Fruit fly (Drosophila melanogaster) whole organism, prepupa: Measurements from ENCODE around the gene CG32276.
A peak's percentile ranks its signal among the peaks of the same experiment; 100 is the strongest.

Experiments used
- CG10631 ChIP-seq: fragments of 200-800 bp; sonication (Bioruptor generic); optimal IDR thresholded peaks from 2 replicates; lab custom pipeline; 2016; ENCODE audit warnings: missing biosample characterization, missing genetic modification characterization
- CG10669 ChIP-seq: fragments of 200-800 bp; sonication (Bioruptor generic); optimal IDR thresholded peaks from 3 replicates; lab custom pipeline; 2018; ENCODE audit warnings: missing biosample characterization, mild to moderate bottlenecking, missing genetic modification characterization, moderate library complexity
- CG11294 ChIP-seq: fragments of 200-800 bp; sonication (Bioruptor generic); IDR thresholded peaks from 2 replicates; pipeline ENCODE4 v1.3.6; 2022; ENCODE audit warnings: missing biosample characterization, missing genetic modification characterization
- CG11762 ChIP-seq: fragments of 200-800 bp; sonication (Bioruptor generic); optimal IDR thresholded peaks from 3 replicates; lab custom pipeline; 2016; ENCODE audit warnings: missing biosample characterization, missing genetic modification characterization; ENCODE audit not compliant: insufficient read depth
- CG11902 ChIP-seq: fragments of 200-800 bp; sonication (Bioruptor generic); optimal IDR thresholded peaks from 3 replicates; lab custom pipeline; 2016; ENCODE audit warnings: missing biosample characterization, missing genetic modification characterization
- CG15336 ChIP-seq: fragments of 200-800 bp; sonication (Bioruptor generic); IDR thresholded peaks from 2 replicates; pipeline ENCODE4 v1.3.6; 2022; ENCODE audit warnings: missing biosample characterization, missing genetic modification characterization
- CG1621 ChIP-seq: fragments of 200-800 bp; sonication (Bioruptor generic); optimal IDR thresholded peaks from 3 replicates; lab custom pipeline; 2018; ENCODE audit warnings: missing biosample characterization, mild to moderate bottlenecking, missing genetic modification characterization
- CG3032 ChIP-seq: fragments of 200-800 bp; optimal IDR thresholded peaks from 2 replicates; lab custom pipeline; 2019; ENCODE audit warnings: missing biosample characterization, mild to moderate bottlenecking, missing genetic modification characterization, moderate library complexity
- CG31627 ChIP-seq: fragments of 200-800 bp; sonication (Bioruptor generic); optimal IDR thresholded peaks from 3 replicates; lab custom pipeline; 2016; ENCODE audit warnings: missing biosample characterization, missing genetic modification characterization
- CG32006 ChIP-seq: fragments of 200-800 bp; sonication (Bioruptor generic); optimal IDR thresholded peaks from 3 replicates; lab custom pipeline; 2017; ENCODE audit warnings: missing biosample characterization, mild to moderate bottlenecking, missing genetic modification characterization
- CG34406 ChIP-seq: fragments of 200-800 bp; sonication (Bioruptor generic); optimal IDR thresholded peaks from 3 replicates; lab custom pipeline; 2016; ENCODE audit warnings: missing biosample characterization, missing genetic modification characterization
- CG3919 ChIP-seq: fragments of 200-800 bp; sonication (Bioruptor generic); optimal IDR thresholded peaks from 3 replicates; lab custom pipeline; 2016; ENCODE audit warnings: missing biosample characterization, missing genetic modification characterization
- CG4318 ChIP-seq: fragments of 200-800 bp; sonication (Bioruptor generic); optimal IDR thresholded peaks from 3 replicates; lab custom pipeline; 2017; ENCODE audit warnings: missing biosample characterization, mild to moderate bottlenecking, missing genetic modification characterization
- CG6163 ChIP-seq: fragments of 200-800 bp; sonication (Bioruptor generic); IDR thresholded peaks from 3 replicates; pipeline ENCODE4 v1.3.6; 2022; ENCODE audit warnings: missing biosample characterization, missing genetic modification characterization
- CG6792 ChIP-seq: fragments of 200-800 bp; sonication (Bioruptor generic); optimal IDR thresholded peaks from 3 replicates; lab custom pipeline; 2016; ENCODE audit warnings: missing biosample characterization, missing genetic modification characterization
- CG6808 ChIP-seq: fragments of 200-800 bp; sonication (Bioruptor generic); optimal IDR thresholded peaks from 3 replicates; lab custom pipeline; 2017; ENCODE audit warnings: missing biosample characterization, missing genetic modification characterization, mild to moderate bottlenecking, moderate library complexity, missing genetic modification reagents
- CG7368 ChIP-seq: fragments of 200-800 bp; sonication (Bioruptor generic); optimal IDR thresholded peaks from 3 replicates; lab custom pipeline; 2016; ENCODE audit warnings: missing biosample characterization, missing genetic modification characterization
- CG8119 ChIP-seq: fragments of 200-800 bp; sonication (Bioruptor generic); IDR thresholded peaks from 3 replicates; pipeline ENCODE4 v1.3.6; 2022; ENCODE audit warnings: missing biosample characterization, missing genetic modification characterization
- CG8319 ChIP-seq: fragments of 200-800 bp; sonication (Bioruptor generic); optimal IDR thresholded peaks from 3 replicates; lab custom pipeline; 2016; ENCODE audit warnings: missing biosample characterization, missing genetic modification characterization
- CG8632 ChIP-seq: fragments of 200-800 bp; sonication (Bioruptor generic); optimal IDR thresholded peaks from 3 replicates; lab custom pipeline; 2016; ENCODE audit warnings: missing biosample characterization, missing genetic modification characterization
- CG9139 ChIP-seq: fragments of 200-800 bp; sonication (Bioruptor generic); optimal IDR thresholded peaks from 3 replicates; lab custom pipeline; 2017; ENCODE audit warnings: missing biosample characterization, mild to moderate bottlenecking, missing genetic modification characterization
- Eip75B ChIP-seq: fragments of 200-800 bp; sonication (Bioruptor generic); optimal IDR thresholded peaks from 3 replicates; lab custom pipeline; 2016; ENCODE audit warnings: missing biosample characterization, missing genetic modification characterization
- Eip93F ChIP-seq: fragments of 200-800 bp; sonication (Bioruptor generic); optimal IDR thresholded peaks from 2 replicates; lab custom pipeline; 2016; ENCODE audit warnings: missing biosample characterization, mild to moderate bottlenecking, missing genetic modification characterization
- Ets96B ChIP-seq: fragments of 200-800 bp; optimal IDR thresholded peaks from 2 replicates; lab custom pipeline; 2019; ENCODE audit warnings: missing biosample characterization, mild to moderate bottlenecking, missing genetic modification characterization, moderate library complexity
- Hr39 ChIP-seq: fragments of 200-800 bp; sonication (Bioruptor generic); optimal IDR thresholded peaks from 2 replicates; lab custom pipeline; 2016; ENCODE audit warnings: missing biosample characterization, missing genetic modification characterization
- Hr4 ChIP-seq: fragments of 200-800 bp; sonication (Bioruptor generic); optimal IDR thresholded peaks from 3 replicates; lab custom pipeline; 2016; ENCODE audit warnings: missing biosample characterization, missing genetic modification characterization
- Met ChIP-seq: fragments of 200-800 bp; sonication (Bioruptor generic); optimal IDR thresholded peaks from 3 replicates; lab custom pipeline; 2016; ENCODE audit warnings: missing biosample characterization, missing genetic modification characterization
- OdsH ChIP-seq: fragments of 200-800 bp; sonication (Bioruptor generic); optimal IDR thresholded peaks from 3 replicates; lab custom pipeline; 2016; ENCODE audit warnings: missing biosample characterization, missing genetic modification characterization
- Sox102F ChIP-seq: fragments of 200-800 bp; sonication (Bioruptor generic); optimal IDR thresholded peaks from 2 replicates; lab custom pipeline; 2016; ENCODE audit warnings: missing biosample characterization, mild to moderate bottlenecking, missing genetic modification characterization
- Sox15 ChIP-seq: fragments of 200-800 bp; sonication (Bioruptor generic); optimal IDR thresholded peaks from 3 replicates; lab custom pipeline; 2016; ENCODE audit warnings: missing biosample characterization, missing genetic modification characterization
- achi ChIP-seq: fragments of 200-800 bp; sonication (Bioruptor generic); optimal IDR thresholded peaks from 3 replicates; lab custom pipeline; 2016; ENCODE audit warnings: missing biosample characterization, missing genetic modification characterization
- cyc ChIP-seq: fragments of 200-800 bp; sonication (Bioruptor generic); optimal IDR thresholded peaks from 3 replicates; lab custom pipeline; 2016; ENCODE audit warnings: missing biosample characterization, missing genetic modification characterization
- dac ChIP-seq: fragments of 200-800 bp; sonication (Bioruptor generic); optimal IDR thresholded peaks from 2 replicates; lab custom pipeline; 2017; ENCODE audit warnings: missing biosample characterization, mild to moderate bottlenecking, missing genetic modification characterization
- esn ChIP-seq: fragments of 200-800 bp; sonication (Bioruptor generic); optimal IDR thresholded peaks from 2 replicates; lab custom pipeline; 2016; ENCODE audit warnings: missing biosample characterization, mild to moderate bottlenecking, missing genetic modification characterization, moderate library complexity
- fd59A ChIP-seq: fragments of 200-800 bp; sonication (Bioruptor generic); optimal IDR thresholded peaks from 2 replicates; lab custom pipeline; 2017; ENCODE audit warnings: missing biosample characterization, mild to moderate bottlenecking, missing genetic modification characterization, missing genetic modification reagents
- fd85E ChIP-seq: fragments of 200-800 bp; sonication (Bioruptor generic); optimal IDR thresholded peaks from 3 replicates; lab custom pipeline; 2016; ENCODE audit warnings: missing biosample characterization, missing genetic modification characterization
- fkh ChIP-seq: fragments of 200-800 bp; sonication (Bioruptor generic); optimal IDR thresholded peaks from 3 replicates; lab custom pipeline; 2017; ENCODE audit warnings: missing biosample characterization, mild to moderate bottlenecking, missing genetic modification characterization, moderate library complexity
- lz ChIP-seq: fragments of 200-800 bp; sonication (Bioruptor generic); optimal IDR thresholded peaks from 3 replicates; lab custom pipeline; 2016; ENCODE audit warnings: missing biosample characterization, missing genetic modification characterization
- net ChIP-seq: fragments of 200-800 bp; sonication (Bioruptor generic); optimal IDR thresholded peaks from 3 replicates; lab custom pipeline; 2016; ENCODE audit warnings: missing biosample characterization, missing genetic modification characterization
- pdm3 ChIP-seq: fragments of 200-800 bp; sonication (Bioruptor generic); optimal IDR thresholded peaks from 3 replicates; lab custom pipeline; 2016; ENCODE audit warnings: missing biosample characterization, missing genetic modification characterization
- salr ChIP-seq, 2 experiments: fragments of 200-800 bp; sonication (Bioruptor generic); optimal IDR thresholded peaks; 3 replicates each; lab custom pipeline; 2016 to 2018; ENCODE audit warnings: missing biosample characterization in 2 of 2, missing genetic modification characterization in 2 of 2, mild to moderate bottlenecking in 1 of 2
- ss ChIP-seq, 2 experiments: fragments of 200-800 bp; sonication (Bioruptor generic); optimal IDR thresholded peaks; 2 replicates in 1 of 2; 3 replicates in 1 of 2; lab custom pipeline; 2017 to 2018; ENCODE audit warnings: mild to moderate bottlenecking in 2 of 2, missing biosample characterization in 2 of 2, missing genetic modification characterization in 2 of 2, moderate library complexity in 1 of 2
- svp ChIP-seq: fragments of 200-800 bp; sonication (Bioruptor generic); peaks from one replicate; lab custom pipeline; 2016; ENCODE audit warnings: missing biosample characterization, missing genetic modification characterization
- topi ChIP-seq: fragments of 200-800 bp; sonication (Bioruptor generic); optimal IDR thresholded peaks from 3 replicates; lab custom pipeline; 2016; ENCODE audit warnings: missing biosample characterization, missing genetic modification characterization
- vri ChIP-seq: fragments of 200-800 bp; sonication (Bioruptor generic); optimal IDR thresholded peaks from 3 replicates; lab custom pipeline; 2016; ENCODE audit warnings: missing biosample characterization, mild to moderate bottlenecking, missing genetic modification characterization

Gene CG32276

DNA sequence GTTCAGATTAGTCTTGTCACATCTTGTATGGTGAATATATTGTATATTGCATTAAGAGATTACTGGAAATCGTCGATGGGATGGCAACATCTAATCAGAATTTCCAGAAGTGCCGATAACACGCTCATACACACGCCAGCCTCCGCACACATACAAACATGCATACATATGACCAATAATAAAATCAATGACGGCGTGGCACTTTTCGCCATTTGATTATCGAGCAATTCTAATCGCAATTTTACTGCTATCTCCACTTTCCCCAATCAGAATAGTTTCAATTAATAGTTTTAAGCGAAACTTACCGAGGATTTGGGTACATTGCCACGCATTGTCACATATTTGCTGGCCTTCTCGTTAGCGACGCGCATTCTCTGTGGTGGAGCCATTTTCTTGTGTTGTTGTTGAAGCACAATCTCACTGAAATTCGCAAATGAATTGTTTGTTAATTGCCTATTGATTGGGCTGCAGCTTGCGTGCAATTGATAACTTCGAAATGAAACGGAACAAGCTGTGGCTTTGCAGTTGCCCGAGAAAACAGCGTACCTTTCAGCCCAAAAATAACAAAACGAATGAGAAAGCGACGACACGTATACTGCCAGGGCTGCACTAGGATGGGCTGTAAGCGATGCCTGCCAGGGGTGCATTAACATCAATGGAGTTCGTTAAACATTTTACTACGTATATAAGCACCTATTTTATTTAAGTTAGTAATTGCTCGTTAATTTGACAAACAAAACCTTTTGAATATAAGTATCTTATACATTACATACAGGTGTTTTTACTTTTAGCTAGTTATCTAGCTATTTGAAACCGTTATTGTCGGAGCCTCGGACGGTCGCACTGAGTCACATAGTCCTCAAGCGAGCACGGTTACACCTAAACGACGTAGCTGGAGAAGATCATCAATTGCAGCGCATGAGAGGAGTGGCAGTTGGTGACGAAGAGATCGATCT is at the start of gene CG32276, which contains the start of gene gry (continued):
- TF ChIP-seq lz (GFP tag; lab: Kevin White, UChicago) (peak; percentile 85), CG3032 (peak; percentile 75), CG31627 (GFP tag; lab: Kevin White, UChicago) (peak; percentile 78), CG3919 (peak; percentile 84), Ets96B (no peak), CG8632 (no peak), CG7368 (no peak), pdm3 (GFP tag; lab: Kevin White, UChicago) (no peak), CG11762 (peak; percentile 64), Eip75B (GFP tag; lab: Kevin White, UChicago) (no peak)

DNA sequence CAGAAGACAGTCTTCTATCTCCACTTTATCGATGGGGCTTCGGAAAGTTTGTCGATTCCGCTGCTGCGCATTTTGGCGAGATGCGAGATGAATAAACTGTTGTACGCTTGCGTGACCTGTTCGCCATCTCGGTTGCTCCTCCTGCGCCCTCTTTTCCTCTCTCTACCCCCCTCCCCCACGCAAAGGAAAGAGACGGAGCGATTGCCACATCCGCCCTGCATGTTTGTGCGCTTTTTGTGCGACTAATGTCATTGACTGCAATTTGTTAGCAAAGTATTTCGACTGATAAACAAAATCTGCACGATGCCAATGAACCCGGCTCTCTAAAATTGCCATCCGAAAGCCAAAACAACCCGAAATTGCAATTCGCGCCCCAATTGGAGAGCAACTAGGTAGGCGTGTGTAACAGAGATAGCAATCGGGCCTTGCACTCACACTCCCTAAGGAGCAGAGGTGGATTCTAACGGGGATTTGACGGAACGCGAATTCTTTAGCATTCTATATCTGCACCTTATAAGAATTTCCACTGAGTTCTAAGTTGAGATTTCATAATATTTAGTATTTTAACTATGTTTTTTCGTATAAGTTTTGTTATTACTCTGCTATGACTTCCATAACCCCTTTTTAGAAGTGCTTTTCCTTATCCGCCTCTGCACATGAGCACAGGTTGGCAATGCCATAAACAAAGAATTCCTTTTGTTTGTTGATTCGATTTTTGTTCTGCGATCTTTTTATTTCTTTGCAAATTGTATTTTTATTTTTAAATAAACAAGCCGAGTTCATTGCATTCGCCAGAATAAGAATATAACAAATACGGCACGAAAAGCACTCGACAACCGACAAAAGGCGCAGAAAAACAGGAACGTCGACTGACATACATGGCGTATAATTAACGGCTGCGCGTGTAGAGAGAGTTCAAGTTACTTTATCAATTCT is 48.6 kb upstream of the CG32276 start, which contains the start of gene CG43389:
CG43389 (plus strand) TSS at position 886 of the 936 bp plus-strand sequence.
- TF ChIP-seq CG7368 (peak; percentile 65), CG9139 (GFP tag; lab: Kevin White, UChicago) (peak; percentile 80), cyc (GFP tag; lab: Kevin White, UChicago) (peak; percentile 95), esn (GFP tag; lab: Kevin White, UChicago) (peak; percentile 99), CG15336 (peak; percentile 81), Sox15 (GFP tag; lab: Kevin White, UChicago) (peak; percentile 96), Met (GFP tag; lab: Kevin White, UChicago) (peak; percentile 98), CG10631 (GFP tag; lab: Kevin White, UChicago) (peak; percentile 92), CG11294 (no peak), vri (peak; percentile 99), CG8319 (GFP tag; lab: Kevin White, UChicago) (peak; percentile 89), CG4318 (GFP tag; lab: Kevin White, UChicago) (peak; percentile 69), fkh (GFP tag; lab: Kevin White, UChicago) (no peak), salr (GFP tag; optimal IDR thresholded peaks at IDR 0.05; lab: Kevin White, UChicago) (peak; percentile 74 to 91), CG6808 (GFP tag; lab: Kevin White, UChicago) (peak; percentile 85), CG3032 (peak; percentile 89), CG10669 (GFP tag; lab: Kevin White, UChicago) (peak; percentile 87), ss (GFP tag; optimal IDR thresholded peaks at IDR 0.05; lab: Kevin White, UChicago) (peak; percentile 93 to 95), CG1621 (tag; lab: Kevin White, UChicago) (peak; percentile 90), Eip93F (GFP tag; lab: Kevin White, UChicago) (peak; percentile 97), CG8632 (peak; percentile 96), dac (GFP tag; lab: Kevin White, UChicago) (peak; percentile 40), pdm3 (GFP tag; lab: Kevin White, UChicago) (peak; percentile 94), net (GFP tag; lab: Kevin White, UChicago) (peak; percentile 90), CG34406 (GFP tag; lab: Kevin White, UChicago) (peak; percentile 97), fd85E (peak; percentile 52), lz (GFP tag; lab: Kevin White, UChicago) (peak; percentile 98), CG32006 (peak; percentile 83), fd59A (GFP tag; lab: Kevin White, UChicago) (peak; percentile 92), Sox102F (peak; percentile 99), Hr4 (GFP tag; lab: Kevin White, UChicago) (peak; percentile 78), CG3919 (peak; percentile 86), CG6792 (GFP tag; lab: Kevin White, UChicago) (peak; percentile 95), OdsH (peak; percentile 95), CG6163 (GFP tag; lab: Robert Waterston, UW) (peak; percentile 89), topi (GFP tag; lab: Kevin White, UChicago) (peak; percentile 96), CG11902 (GFP tag; lab: Kevin White, UChicago) (peak; percentile 87), CG8119 (GFP tag; lab: Robert Waterston, UW) (peak; percentile 87), svp (GFP tag; lab: Kevin White, UChicago) (peak; percentile 99), achi (GFP tag; lab: Kevin White, UChicago) (peak; percentile 94), Eip75B (GFP tag; lab: Kevin White, UChicago) (peak; percentile 89), Hr39 (GFP tag; lab: Kevin White, UChicago) (peak; percentile 98)
